Worm (Caenorhabditis elegans) whole organism, L3 larva: ENCODE measurements around the gene sca-1.

Experiments
- R02D3.7 ChIP-seq: fragments of 150-350 bp; optimal IDR thresholded peaks from 2 replicates; lab custom pipeline; 2014; ENCODE audit warnings: missing biosample characterization, missing genetic modification characterization
- fos-1 ChIP-seq: fragments of 150-350 bp; optimal IDR thresholded peaks from 2 replicates; lab custom pipeline; 2014; ENCODE audit warnings: missing biosample characterization, missing genetic modification characterization
- sea-2 ChIP-seq: fragments of 150-350 bp; sonication (generic microtip); optimal IDR thresholded peaks from 4 replicates; lab custom pipeline; 2014; ENCODE audit warnings: missing biosample characterization, missing genetic modification reagents, missing genetic modification characterization
- snpc-4 ChIP-seq: fragments of 150-350 bp; optimal IDR thresholded peaks from 2 replicates; lab custom pipeline; 2014; ENCODE audit warnings: missing biosample characterization, missing genetic modification characterization
- unc-62 ChIP-seq: fragments of 150-350 bp; sonication (generic microtip); optimal IDR thresholded peaks from 4 replicates; lab custom pipeline; 2014; ENCODE audit warnings: missing biosample characterization, missing genetic modification reagents, missing genetic modification characterization
- ztf-11 ChIP-seq: fragments of 150-350 bp; optimal IDR thresholded peaks from 2 replicates; lab custom pipeline; 2014; ENCODE audit warnings: missing biosample characterization, missing genetic modification characterization

- no peak for TF ChIP-seq ztf-11
- TF ChIP-seq sea-2, result no peak
- no peak for TF ChIP-seq R02D3.7 (tag; lab: Kevin White, UChicago)
- TF ChIP-seq unc-62 (GFP tag; lab: Kevin White, UChicago), result no peak
- no peak for TF ChIP-seq snpc-4 (tag; lab: Kevin White, UChicago)
- no peak for TF ChIP-seq fos-1 (tag; lab: Kevin White, UChicago)
Measured at ce11 chrIII:10805172-10805571, 11.5 kb downstream of the sca-1 start.
